Worm (Caenorhabditis elegans) whole organism, mixed stage, embryonic: ENCODE measurements around the gene D2024.4.

ENCODE experiments used
- ceh-43 ChIP-seq: fragments of 200-800 bp; sonication (Bioruptor generic); optimal IDR thresholded peaks from 2 replicates; lab custom pipeline; 2018; ENCODE audit warnings: mild to moderate bottlenecking, missing genetic modification characterization, moderate library complexity, missing compliant biosample characterization
- elt-1 ChIP-seq: sonication (generic microtip); optimal IDR thresholded peaks from 2 replicates; lab custom pipeline; 2017; ENCODE audit warnings: missing genetic modification characterization, mild to moderate bottlenecking, missing compliant biosample characterization, antibody characterized with exemption, moderate library complexity, borderline replicate concordance; ENCODE audit not compliant: insufficient read depth
- elt-3 ChIP-seq: fragments of 150-350 bp; optimal IDR thresholded peaks from 2 replicates; lab custom pipeline; 2014; ENCODE audit warnings: missing biosample characterization, missing genetic modification characterization
- nhr-28 ChIP-seq: fragments of 150-350 bp; optimal IDR thresholded peaks from 2 replicates; lab custom pipeline; 2014; ENCODE audit warnings: missing biosample characterization, missing genetic modification characterization

- TF ChIP-seq ceh-43 (GFP tag; lab: Kevin White, UChicago) (no peak), nhr-28 (tag; lab: Kevin White, UChicago) (no peak), elt-1 (tag; lab: Kevin White, UChicago) (no peak), elt-3 (tag; lab: Kevin White, UChicago) (no peak)
These were observed 14.6 kb downstream of the D2024.4 start for ce11 chrIV:7245592-7245991.
